Worm (Caenorhabditis elegans) whole organism, L4 larva: ENCODE data around the gene skpo-1.

Experiments
- D1046.2 ChIP-seq: fragments of 200-800 bp; sonication (Bioruptor generic); IDR thresholded peaks from 2 replicates; pipeline ENCODE4 v1.3.6; 2022; ENCODE audit warnings: missing genetic modification characterization, missing compliant biosample characterization
- F49E8.2 ChIP-seq: sonication (generic microtip); optimal IDR thresholded peaks from 2 replicates; lab custom pipeline; 2016; ENCODE audit warnings: missing compliant biosample characterization, mild to moderate bottlenecking, missing genetic modification characterization, borderline replicate concordance
- R02D3.7 ChIP-seq: fragments of 150-350 bp; sonication (generic microtip); optimal IDR thresholded peaks from 3 replicates; lab custom pipeline; 2014; ENCODE audit warnings: missing biosample characterization, missing genetic modification characterization
- T20F7.1 ChIP-seq: fragments of 200-800 bp; sonication (Bioruptor generic); optimal IDR thresholded peaks from 2 replicates; lab custom pipeline; 2018; ENCODE audit warnings: mild to moderate bottlenecking, missing genetic modification characterization, missing compliant biosample characterization
- Y5F2A.4 ChIP-seq: fragments of 200-800 bp; sonication (Bioruptor generic); optimal IDR thresholded peaks from 2 replicates; lab custom pipeline; 2018; ENCODE audit warnings: mild to moderate bottlenecking, missing genetic modification characterization, missing compliant biosample characterization
- Y75B8A.6 ChIP-seq: fragments of 200-800 bp; sonication (Bioruptor generic); IDR thresholded peaks from 2 replicates; pipeline ENCODE4 v1.3.6; 2022; ENCODE audit warnings: missing genetic modification reagents, missing genetic modification characterization, missing compliant biosample characterization
- aha-1 ChIP-seq: fragments of 150-350 bp; peaks from one replicate; lab custom pipeline; 2014; ENCODE audit warnings: missing biosample characterization, missing genetic modification characterization
- aly-2 ChIP-seq: sonication (generic microtip); optimal IDR thresholded peaks from 2 replicates; lab custom pipeline; 2018; ENCODE audit warnings: missing biosample characterization, missing genetic modification characterization
- ama-1 ChIP-seq: fragments of 150-350 bp; optimal IDR thresholded peaks from 2 replicates; lab custom pipeline; 2014; ENCODE audit warnings: inconsistent platforms, mixed read lengths
- ceh-28 ChIP-seq: fragments of 150-350 bp; optimal IDR thresholded peaks from 2 replicates; lab custom pipeline; 2014; ENCODE audit warnings: missing biosample characterization, missing genetic modification reagents, missing genetic modification characterization
- ceh-32 ChIP-seq: sonication (generic microtip); optimal IDR thresholded peaks from 2 replicates; lab custom pipeline; 2016; ENCODE audit warnings: mild to moderate bottlenecking, missing genetic modification characterization, missing compliant biosample characterization; ENCODE audit not compliant: poor library complexity
- ceh-82 ChIP-seq: sonication (generic microtip); optimal IDR thresholded peaks from 2 replicates; lab custom pipeline; 2017; ENCODE audit warnings: missing biosample characterization, missing genetic modification characterization
- ctbp-1 ChIP-seq: fragments of 200-800 bp; sonication (Bioruptor generic); IDR thresholded peaks from 2 replicates; pipeline ENCODE4 v1.3.6; 2022; ENCODE audit warnings: missing genetic modification reagents, missing genetic modification characterization, missing compliant biosample characterization
- daf-8 ChIP-seq: fragments of 200-800 bp; sonication (Bioruptor generic); IDR thresholded peaks from 2 replicates; pipeline ENCODE4 v1.3.6; 2022; ENCODE audit warnings: missing genetic modification characterization, missing compliant biosample characterization
- egl-27 ChIP-seq: sonication (generic microtip); optimal IDR thresholded peaks from 3 replicates; lab custom pipeline; 2017; ENCODE audit warnings: missing biosample characterization, missing genetic modification reagents, missing genetic modification characterization
- egl-43 ChIP-seq: fragments of 200-800 bp; sonication (Bioruptor generic); IDR thresholded peaks from 2 replicates; pipeline ENCODE4 v1.3.6; 2022; ENCODE audit warnings: missing genetic modification reagents, missing genetic modification characterization, missing compliant biosample characterization
- fkh-10 ChIP-seq: fragments of 150-350 bp; optimal IDR thresholded peaks from 2 replicates; lab custom pipeline; 2014; ENCODE audit warnings: missing biosample characterization, missing genetic modification reagents, missing genetic modification characterization
- hif-1 ChIP-seq, 2 experiments: sonication (generic microtip); optimal IDR thresholded peaks; 2 replicates each; lab custom pipeline; 2016 to 2017; ENCODE audit warnings: missing compliant biosample characterization in 2 of 2, missing genetic modification characterization in 2 of 2, missing genetic modification reagents in 2 of 2, missing genotype in 2 of 2, mild to moderate bottlenecking in 1 of 2
- lim-7 ChIP-seq: fragments of 200-800 bp; sonication (Bioruptor generic); IDR thresholded peaks from 2 replicates; pipeline ENCODE4 v1.3.6; 2022; ENCODE audit warnings: missing genetic modification characterization, missing compliant biosample characterization
- lin-13 ChIP-seq: fragments of 150-350 bp; optimal IDR thresholded peaks from 2 replicates; lab custom pipeline; 2014; ENCODE audit warnings: missing biosample characterization, missing genetic modification reagents, missing genetic modification characterization
- lin-39 ChIP-seq: fragments of 150-350 bp; optimal IDR thresholded peaks from 2 replicates; lab custom pipeline; 2014; ENCODE audit warnings: missing biosample characterization, missing genetic modification reagents, missing genetic modification characterization
- mdt-29 ChIP-seq: fragments of 200-800 bp; sonication (Bioruptor generic); IDR thresholded peaks from 2 replicates; pipeline ENCODE4 v1.3.6; 2022; ENCODE audit warnings: missing genetic modification reagents, missing genetic modification characterization, missing compliant biosample characterization
- mxl-2 ChIP-seq: fragments of 200-800 bp; sonication (Bioruptor generic); conservative IDR thresholded peaks from 2 replicates; pipeline ENCODE4 v1.3.6; 2022; ENCODE audit warnings: missing genetic modification reagents, missing genetic modification characterization, missing compliant biosample characterization
- nhr-25 ChIP-seq: sonication (generic microtip); optimal IDR thresholded peaks from 2 replicates; lab custom pipeline; 2017; ENCODE audit warnings: missing genetic modification characterization, mild to moderate bottlenecking, missing compliant biosample characterization, antibody characterized with exemption, moderate library complexity, borderline replicate concordance; ENCODE audit not compliant: insufficient read depth
- nhr-28 ChIP-seq: fragments of 150-350 bp; optimal IDR thresholded peaks from 2 replicates; lab custom pipeline; 2014; ENCODE audit warnings: missing biosample characterization, missing genetic modification characterization
- nhr-48 ChIP-seq: sonication (generic microtip); optimal IDR thresholded peaks from 2 replicates; lab custom pipeline; 2016; ENCODE audit warnings: mild to moderate bottlenecking, missing genetic modification characterization, missing compliant biosample characterization
- nhr-6 ChIP-seq: fragments of 150-350 bp; optimal IDR thresholded peaks from 2 replicates; lab custom pipeline; 2014; ENCODE audit warnings: missing biosample characterization, missing genetic modification characterization
- rbr-2 ChIP-seq: sonication (generic microtip); optimal IDR thresholded peaks from 2 replicates; lab custom pipeline; 2016; ENCODE audit warnings: missing genotype, missing genetic modification characterization, missing compliant biosample characterization
- set-16 ChIP-seq: fragments of 200-800 bp; sonication (Bioruptor generic); IDR thresholded peaks from 2 replicates; pipeline ENCODE4 v1.3.6; 2022; ENCODE audit warnings: missing genetic modification reagents, missing genetic modification characterization, missing compliant biosample characterization
- spr-3 ChIP-seq: fragments of 200-800 bp; sonication (Bioruptor generic); optimal IDR thresholded peaks from 2 replicates; lab custom pipeline; 2018; ENCODE audit warnings: mild to moderate bottlenecking, missing genetic modification characterization, missing compliant biosample characterization
- tag-97 ChIP-seq: fragments of 200-800 bp; sonication (Bioruptor generic); IDR thresholded peaks from 2 replicates; pipeline ENCODE4 v1.3.6; 2022; ENCODE audit warnings: missing genetic modification characterization, missing compliant biosample characterization
- unc-62 ChIP-seq, 3 experiments: fragments of 150-350 bp in 1 of 3; sonication (generic microtip); optimal IDR thresholded peaks in 2 of 3; peaks in 1 of 3; 1 replicate in 1 of 3; 2 replicates in 2 of 3; lab custom pipeline; 2014 to 2017; ENCODE audit warnings: missing biosample characterization in 3 of 3, missing genetic modification characterization in 3 of 3, missing genetic modification reagents in 3 of 3, missing genotype in 1 of 3
- zfp-2 ChIP-seq: sonication (generic microtip); optimal IDR thresholded peaks from 2 replicates; lab custom pipeline; 2016; ENCODE audit warnings: mild to moderate bottlenecking, missing genetic modification characterization, missing compliant biosample characterization
- zfp-3 ChIP-seq: fragments of 200-800 bp; sonication (Bioruptor generic); conservative IDR thresholded peaks from 2 replicates; pipeline ENCODE4 v1.3.6; 2022; ENCODE audit warnings: missing genetic modification reagents, missing genetic modification characterization, missing compliant biosample characterization
- zip-11 ChIP-seq: fragments of 200-800 bp; sonication (Bioruptor generic); IDR thresholded peaks from 2 replicates; pipeline ENCODE4 v1.3.6; 2022; ENCODE audit warnings: missing genetic modification characterization, missing compliant biosample characterization
- zip-2 ChIP-seq: fragments of 150-350 bp; optimal IDR thresholded peaks from 2 replicates; lab custom pipeline; 2014; ENCODE audit warnings: missing biosample characterization, missing genetic modification characterization

skpo-1 gene

DNA sequence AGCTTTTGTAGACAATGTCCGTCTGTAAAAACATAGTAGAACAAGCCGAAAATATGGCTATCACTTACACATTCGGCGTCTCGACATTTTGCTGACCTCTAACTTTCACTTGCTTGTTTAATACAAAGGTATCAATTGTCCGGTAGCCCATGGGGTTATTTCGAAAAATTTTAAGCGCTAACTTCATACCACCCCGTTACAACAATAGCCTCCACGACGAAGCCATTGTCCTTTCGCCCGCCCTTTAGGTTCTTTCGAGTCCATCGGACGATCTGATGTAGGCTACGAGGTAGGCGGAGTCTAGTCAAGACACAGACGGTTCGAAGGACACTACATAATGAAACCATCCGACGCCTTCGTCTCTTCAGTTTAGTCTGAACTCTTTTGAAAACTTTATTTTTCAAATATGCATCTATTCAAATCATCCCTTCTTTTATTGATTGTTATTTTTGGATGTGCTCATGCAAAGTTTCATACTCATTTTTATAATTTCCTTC is 34.2 kb upstream of the skpo-1 start, which contains the start of gene lips-10:
Gene lips-10 (plus strand): TSS at position 378 of the 497 bp plus-strand sequence.
- TF ChIP-seq R02D3.7 (tag; lab: Kevin White, UChicago) (no peak), nhr-28 (tag; lab: Kevin White, UChicago) (peak; percentile 91), rbr-2 (tag; lab: Kevin White, UChicago) (no peak), mdt-29 (GFP tag; lab: Robert Waterston, UW) (no peak), unc-62 (GFP tag; optimal IDR thresholded peaks at IDR 0.05 in 1 of 2; lab: Kevin White, UChicago) (peak in 1 of 2 experiments; percentile 13), unc-62 (tag; optimal IDR thresholded peaks at IDR 0.05; lab: Kevin White, UChicago) (no peak)

ce11 chrII:8437035-8437434 is 32.4 kb upstream of the skpo-1 start, which contains the start of gene acp-3:
TSS of gene acp-3 (minus strand) at chrII:8437135.
- TF ChIP-seq unc-62 (GFP tag; optimal IDR thresholded peaks at IDR 0.05 in 1 of 2; lab: Kevin White, UChicago) (peak in 1 of 2 experiments; percentile 68), unc-62 (tag; optimal IDR thresholded peaks at IDR 0.05; lab: Kevin White, UChicago) (no peak), ctbp-1 (no peak), aha-1 (tag; lab: Kevin White, UChicago) (peak; percentile 84), lin-39 (tag; lab: Kevin White, UChicago) (no peak), zfp-2 (no peak), Y5F2A.4 (GFP tag; lab: Kevin White, UChicago) (no peak), zfp-3 (no peak), mxl-2 (GFP tag; lab: Robert Waterston, UW) (no peak), F49E8.2 (no peak), nhr-6 (no peak), zip-11 (no peak), ama-1 (lab: Kevin White, UChicago) (no peak), mdt-29 (GFP tag; lab: Robert Waterston, UW) (no peak), ceh-28 (no peak), D1046.2 (GFP tag; lab: Robert Waterston, UW) (no peak)
- TF ChIP-seq, all 104 proteins: peak for 2

DNA sequence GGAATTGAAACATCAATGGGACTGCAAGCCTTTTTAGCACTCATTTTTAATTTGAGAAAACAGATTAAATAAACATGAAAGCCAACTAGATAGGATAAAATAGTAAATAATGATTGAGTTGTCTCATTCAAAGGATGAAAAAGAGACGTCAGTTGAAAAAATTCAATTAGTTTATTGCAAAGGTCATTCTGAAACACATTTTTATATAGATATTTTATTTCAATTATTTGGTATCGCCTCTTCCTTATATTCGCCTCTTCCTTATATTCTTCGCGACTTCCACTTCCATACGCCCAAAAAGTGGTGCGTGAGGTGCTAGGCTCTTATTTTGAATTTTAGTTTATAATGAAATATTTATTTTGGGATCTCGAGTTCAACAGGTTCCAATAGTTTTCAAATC is 30.4 kb upstream of the skpo-1 start, which contains the start of gene acp-4:
Gene acp-4 (minus strand): TSS at position 101 of the 400 bp plus-strand sequence.
- TF ChIP-seq egl-43 (GFP tag; lab: Robert Waterston, UW) (no peak), ceh-32 (tag; lab: Kevin White, UChicago) (no peak), F49E8.2 (no peak), daf-8 (GFP tag; lab: Robert Waterston, UW) (no peak), aha-1 (tag; lab: Kevin White, UChicago) (no peak), zfp-3 (no peak), Y75B8A.6 (GFP tag; lab: Robert Waterston, UW) (no peak), T20F7.1 (GFP tag; lab: Kevin White, UChicago) (no peak), spr-3 (no peak), lin-13 (GFP tag; lab: Kevin White, UChicago) (no peak), tag-97 (GFP tag; lab: Robert Waterston, UW) (no peak)

DNA sequence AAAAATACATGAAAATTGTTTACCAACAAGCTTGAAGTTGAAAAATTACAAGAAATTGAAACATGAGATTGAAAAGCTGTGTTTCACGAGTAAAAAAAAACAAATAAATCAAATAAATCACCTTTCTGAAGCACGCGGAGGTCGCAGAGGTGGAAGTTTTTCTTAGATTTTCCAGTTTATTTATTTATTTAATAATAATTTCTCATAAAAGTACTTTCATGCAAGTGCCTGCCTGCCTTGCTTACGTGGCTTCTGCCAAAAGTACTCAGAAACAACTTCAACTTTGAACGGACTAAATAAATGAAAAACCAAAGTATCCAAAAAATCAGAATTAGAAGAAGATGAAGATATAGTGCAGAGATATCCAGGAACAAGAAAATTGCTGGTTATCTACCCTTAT is 27.3 kb upstream of the skpo-1 start, which contains the start of gene acp-2:
Gene acp-2 (minus strand): TSS at position 101 of the 400 bp plus-strand sequence.
- no peak for TF ChIP-seq set-16 (GFP tag; lab: Robert Waterston, UW)
- TF ChIP-seq nhr-48 (tag; lab: Kevin White, UChicago) = no peak
- no peak for TF ChIP-seq zip-2
- no peak for TF ChIP-seq nhr-25
- TF ChIP-seq ama-1 (lab: Kevin White, UChicago) = no peak
- TF ChIP-seq lin-39 (tag; lab: Kevin White, UChicago) = no peak
- TF ChIP-seq lim-7 = no peak
- no peak for TF ChIP-seq egl-27 (tag; lab: Kevin White, UChicago)
- no peak for TF ChIP-seq ceh-82 (tag; lab: Kevin White, UChicago)
- TF ChIP-seq zfp-2 = no peak
- TF ChIP-seq fkh-10 (GFP tag; lab: Kevin White, UChicago) = no peak
- TF ChIP-seq aly-2 (tag; lab: Kevin White, UChicago) = no peak
- no peak for TF ChIP-seq hif-1 (tag; optimal IDR thresholded peaks at IDR 0.05; lab: Kevin White, UChicago)
